Worm (Caenorhabditis elegans): ENCODE results near the gene Y46E12A.2.

Gene Y46E12A.2

ce11 chrIII:1788972-1789371 lies 30.2 kb downstream of the Y46E12A.2 start:
- TF ChIP-seq C34F6.9 (tag; optimal IDR thresholded peaks at IDR 0.05) (no peak), unc-55 (GFP tag; optimal IDR thresholded peaks at IDR 0.05) (no peak), gmeb-1 (tag; optimal IDR thresholded peaks at IDR 0.05) (no peak), lin-39 (tag; optimal IDR thresholded peaks at IDR 0.05) (no peak), unc-62 (GFP tag; optimal IDR thresholded peaks at IDR 0.05) (no peak), dmd-4 (tag; optimal IDR thresholded peaks at IDR 0.05) (no peak), blmp-1 (tag; optimal IDR thresholded peaks at IDR 0.05; ENCODE audit: insufficient read depth) (no peak), mdl-1 (tag; optimal IDR thresholded peaks at IDR 0.05) (no peak), nhr-11 (tag; optimal IDR thresholded peaks at IDR 0.05) (no peak), snpc-4 (tag; optimal IDR thresholded peaks at IDR 0.05) (no peak), Y55F3AM.14 (GFP tag; optimal IDR thresholded peaks at IDR 0.05) (no peak), nhr-25 (tag; optimal IDR thresholded peaks at IDR 0.05) (no peak), egl-27 (tag; optimal IDR thresholded peaks at IDR 0.05) (no peak), ztf-4 (tag; optimal IDR thresholded peaks at IDR 0.05) (no peak), ztf-11 (tag; optimal IDR thresholded peaks at IDR 0.05) (no peak), elt-1 (tag; optimal IDR thresholded peaks at IDR 0.05) (no peak)

ce11 chrIII:1791949-1792348 lies 33.2 kb downstream of the Y46E12A.2 start:
- TF ChIP-seq lin-11 (tag; optimal IDR thresholded peaks at IDR 0.05) (no peak), nhr-25 (tag; optimal IDR thresholded peaks at IDR 0.05) (no peak), ztf-1 (GFP tag; conservative IDR thresholded peaks at IDR 0.05) (no peak), lsy-2 (tag; optimal IDR thresholded peaks at IDR 0.05) (no peak), mab-5 (tag; optimal IDR thresholded peaks at IDR 0.05) (no peak), skn-1 (tag; optimal IDR thresholded peaks at IDR 0.05) (no peak), sem-4 (tag; optimal IDR thresholded peaks at IDR 0.05) (no peak), dmd-4 (tag; optimal IDR thresholded peaks at IDR 0.05) (no peak), gmeb-1 (tag; optimal IDR thresholded peaks at IDR 0.05) (no peak), mdl-1 (tag; optimal IDR thresholded peaks at IDR 0.05) (no peak), nhr-6 (tag; optimal IDR thresholded peaks at IDR 0.05) (no peak), zag-1 (tag; optimal IDR thresholded peaks at IDR 0.05) (no peak), lin-39 (tag; optimal IDR thresholded peaks at IDR 0.05) (no peak), elt-1 (tag; optimal IDR thresholded peaks at IDR 0.05) (no peak), F13H6.1 (tag; optimal IDR thresholded peaks at IDR 0.05) (no peak)

ce11 chrIII:1793416-1793815 lies 34.7 kb downstream of the Y46E12A.2 start:
- no peak for TF ChIP-seq unc-62 (GFP tag; optimal IDR thresholded peaks at IDR 0.05)
- no peak for TF ChIP-seq ztf-11 (tag; optimal IDR thresholded peaks at IDR 0.05)
- no peak for TF ChIP-seq C34F6.9 (tag; optimal IDR thresholded peaks at IDR 0.05)

ce11 chrIII:1794100-1794499 lies 35.4 kb downstream of the Y46E12A.2 start:
- no peak for TF ChIP-seq aly-2 (tag; optimal IDR thresholded peaks at IDR 0.05)
- TF ChIP-seq nhr-77 (tag; optimal IDR thresholded peaks at IDR 0.05) = no peak
- TF ChIP-seq ztf-1 (GFP tag; conservative IDR thresholded peaks at IDR 0.05) = no peak
- TF ChIP-seq dmd-4 (tag; optimal IDR thresholded peaks at IDR 0.05) = no peak
- no peak for TF ChIP-seq gmeb-1 (tag; optimal IDR thresholded peaks at IDR 0.05)

ce11 chrIII:1799407-1799806 lies 40.7 kb downstream of the Y46E12A.2 start:
- TF ChIP-seq ceh-16 (tag; optimal IDR thresholded peaks at IDR 0.05) (no peak), ztf-11 (tag; optimal IDR thresholded peaks at IDR 0.05) (no peak), Y55F3AM.14 (GFP tag; optimal IDR thresholded peaks at IDR 0.05) (no peak), egl-27 (tag; optimal IDR thresholded peaks at IDR 0.05) (no peak), sem-4 (tag; optimal IDR thresholded peaks at IDR 0.05) (no peak), ztf-1 (GFP tag; conservative IDR thresholded peaks at IDR 0.05) (no peak), nhr-6 (tag; optimal IDR thresholded peaks at IDR 0.05) (no peak), lin-39 (tag; optimal IDR thresholded peaks at IDR 0.05) (no peak), gmeb-1 (tag; optimal IDR thresholded peaks at IDR 0.05) (no peak), snpc-4 (tag; optimal IDR thresholded peaks at IDR 0.05) (no peak), nhr-129 (tag; optimal IDR thresholded peaks at IDR 0.05) (no peak), elt-1 (tag; optimal IDR thresholded peaks at IDR 0.05) (no peak), F13H6.1 (tag; optimal IDR thresholded peaks at IDR 0.05) (no peak), C34F6.9 (tag; optimal IDR thresholded peaks at IDR 0.05) (no peak), lsy-2 (tag; optimal IDR thresholded peaks at IDR 0.05) (no peak), nhr-25 (tag; optimal IDR thresholded peaks at IDR 0.05) (no peak), aly-2 (tag; optimal IDR thresholded peaks at IDR 0.05) (no peak), mab-5 (tag; optimal IDR thresholded peaks at IDR 0.05) (no peak), fos-1 (tag; optimal IDR thresholded peaks at IDR 0.05) (no peak), nhr-77 (tag; optimal IDR thresholded peaks at IDR 0.05) (no peak)

- TF ChIP-seq mbf-1 (tag; optimal IDR thresholded peaks at IDR 0.05) (no peak), nhr-12 (tag; optimal IDR thresholded peaks at IDR 0.05) (no peak), nhr-6 (tag; optimal IDR thresholded peaks at IDR 0.05) (no peak), fos-1 (tag; optimal IDR thresholded peaks at IDR 0.05) (no peak), mdl-1 (tag; optimal IDR thresholded peaks at IDR 0.05) (no peak), nhr-21 (tag; optimal IDR thresholded peaks at IDR 0.05) (no peak), ama-1 (optimal IDR thresholded peaks at IDR 0.05) (no peak)
Measured at ce11 chrIII:1803000-1803399, 44.3 kb downstream of the Y46E12A.2 start.

Data from whole organism, L2 larva.